Worm (Caenorhabditis elegans): ENCODE data around the gene Y54G2A.57.

DNA sequence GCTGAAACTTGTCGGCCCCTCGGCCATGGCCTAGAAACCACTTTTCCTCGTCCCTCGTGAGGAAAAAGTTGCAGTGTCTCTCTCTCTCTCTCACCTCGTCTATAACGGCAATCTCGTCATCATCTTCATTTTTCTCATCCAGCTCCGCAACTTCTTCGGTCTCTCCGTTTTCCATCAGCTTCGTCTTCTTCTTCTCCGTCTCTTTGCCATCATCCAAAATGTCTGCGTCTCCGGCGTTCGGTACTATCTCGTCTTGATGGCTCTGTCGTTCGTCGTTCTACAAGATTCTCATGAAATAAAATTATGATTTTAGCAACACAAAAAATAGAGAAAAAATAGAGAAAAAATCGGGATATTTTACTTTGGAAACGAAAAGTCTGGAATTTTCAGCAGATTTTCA lies 31.8 kb downstream of the Y54G2A.57 start:
- TF ChIP-seq ztf-23 (GFP tag; IDR thresholded peaks at IDR 0.05) = no peak
- no peak for TF ChIP-seq ref-1 (GFP tag; conservative IDR thresholded peaks at IDR 0.05)
- TF ChIP-seq T22C8.4 (GFP tag; IDR thresholded peaks at IDR 0.05) = no peak
- TF ChIP-seq med-1 (GFP tag; optimal IDR thresholded peaks at IDR 0.05; ENCODE audit: insufficient read depth) = no peak
